Worm (Caenorhabditis elegans): Measurements from ENCODE around the gene gar-1.

The gar-1 gene

ce11 chrX:6511985-6512384 lies 27.3 kb upstream of the gar-1 start, which contains the start of gene ttr-35:
Gene ttr-35, plus strand, starts transcription at chrX:6512285.
- TF ChIP-seq skn-1 (tag; optimal IDR thresholded peaks at IDR 0.05), result no peak

ce11 chrX:6510627-6511026 lies 25.9 kb upstream of the gar-1 start, which contains the start of gene ttr-36:
Gene ttr-36, plus strand, starts transcription at chrX:6510927.
- TF ChIP-seq daf-16 (GFP tag; optimal IDR thresholded peaks at IDR 0.05) (no peak), daf-16 (tag; optimal IDR thresholded peaks at IDR 0.05) (peak; percentile 68), dve-1 (tag; optimal IDR thresholded peaks at IDR 0.05; ENCODE audit: insufficient read depth) (no peak), dmd-6 (GFP tag; IDR thresholded peaks at IDR 0.05) (peak; percentile 39; the same call in 1 of the 2 replicates)

ce11 chrX:6509813-6510212 lies 25.1 kb upstream of the gar-1 start:
- TF ChIP-seq daf-19 (GFP tag; conservative IDR thresholded peaks at IDR 0.05), result no peak
- TF ChIP-seq hif-1 (tag; optimal IDR thresholded peaks at IDR 0.05), result no peak
- no peak for TF ChIP-seq ctbp-1 (GFP tag; IDR thresholded peaks at IDR 0.05)
- TF ChIP-seq R02D3.7 (tag; optimal IDR thresholded peaks at IDR 0.05), result no peak
- peak; percentile 65 for TF ChIP-seq aha-1 (tag)
- TF ChIP-seq dve-1 (tag; optimal IDR thresholded peaks at IDR 0.05; ENCODE audit: insufficient read depth), result peak; percentile 19
- no peak for TF ChIP-seq dmd-8 (GFP tag; IDR thresholded peaks at IDR 0.05)
- 0 out of 2 replicates have a peak, but pooled peaks have one; percentile 7 for TF ChIP-seq dmd-6 (GFP tag; IDR thresholded peaks at IDR 0.05)
- peak in 1 of 2 experiments; percentile 66 for TF ChIP-seq daf-16 (GFP tag; optimal IDR thresholded peaks at IDR 0.05)
- TF ChIP-seq daf-16 (tag; optimal IDR thresholded peaks at IDR 0.05), result peak; percentile 86
- no peak for TF ChIP-seq jun-1 (tag; optimal IDR thresholded peaks at IDR 0.05)
- no peak for TF ChIP-seq lin-29 (GFP tag; IDR thresholded peaks at IDR 0.05)
- no peak for TF ChIP-seq tag-97 (GFP tag; IDR thresholded peaks at IDR 0.05)
- no peak for TF ChIP-seq nhr-6 (tag; optimal IDR thresholded peaks at IDR 0.05)
- no peak for TF ChIP-seq mxl-3 (GFP tag; optimal IDR thresholded peaks at IDR 0.05)
- no peak for TF ChIP-seq unc-130 (GFP tag; optimal IDR thresholded peaks at IDR 0.05)
- no peak for TF ChIP-seq vab-7 (GFP tag; IDR thresholded peaks at IDR 0.05)
- peak; percentile 24 for TF ChIP-seq nhr-11 (tag; optimal IDR thresholded peaks at IDR 0.05)
- no peak for TF ChIP-seq daf-12 (tag; optimal IDR thresholded peaks at IDR 0.05)
- peak in 1 of 2 experiments; percentile 89 for TF ChIP-seq unc-62 (GFP tag; optimal IDR thresholded peaks at IDR 0.05 in 1 of 2)
- TF ChIP-seq unc-62 (tag; optimal IDR thresholded peaks at IDR 0.05), result no peak
- peak; percentile 25 for TF ChIP-seq hlh-30 (tag; optimal IDR thresholded peaks at IDR 0.05; ENCODE audit: insufficient read depth)
- TF ChIP-seq php-3 (GFP tag; IDR thresholded peaks at IDR 0.05), result peak; percentile 75; the same call in 1 of the 2 replicates
- no peak for TF ChIP-seq egl-27 (tag; optimal IDR thresholded peaks at IDR 0.05)
- TF ChIP-seq hlh-11 (tag; optimal IDR thresholded peaks at IDR 0.05), result peak; percentile 43
- TF ChIP-seq tra-1 (GFP tag; IDR thresholded peaks at IDR 0.05), result no peak

- TF ChIP-seq unc-62 (GFP tag; optimal IDR thresholded peaks at IDR 0.05 in 1 of 2), result peak in 1 of 2 experiments; percentile 96
- TF ChIP-seq unc-62 (tag; optimal IDR thresholded peaks at IDR 0.05), result no peak
- TF ChIP-seq daf-8 (GFP tag; IDR thresholded peaks at IDR 0.05), result no peak
- TF ChIP-seq lim-7 (GFP tag; IDR thresholded peaks at IDR 0.05), result no peak
- no peak for TF ChIP-seq gei-8 (GFP tag; optimal IDR thresholded peaks at IDR 0.05)
- no peak for TF ChIP-seq Y105C5A.15 (GFP tag; IDR thresholded peaks at IDR 0.05)
- TF ChIP-seq T26A8.4 (GFP tag; IDR thresholded peaks at IDR 0.05), result no peak
- no peak for TF ChIP-seq ZK337.2 (GFP tag; IDR thresholded peaks at IDR 0.05)
Observed at ce11 chrX:6507734-6508133, 23.1 kb upstream of the gar-1 start.

- peak in 1 of 2 experiments; percentile 5 for TF ChIP-seq mdl-1 (tag; optimal IDR thresholded peaks at IDR 0.05)
- no peak for TF ChIP-seq hmg-1.1 (GFP tag; IDR thresholded peaks at IDR 0.05)
- no peak for TF ChIP-seq php-3 (GFP tag; IDR thresholded peaks at IDR 0.05)
- TF ChIP-seq F26F4.8 (GFP tag; conservative IDR thresholded peaks at IDR 0.05), result no peak
- TF ChIP-seq lsy-2 (tag; optimal IDR thresholded peaks at IDR 0.05), result no peak
- TF ChIP-seq nhr-76 (tag; optimal IDR thresholded peaks at IDR 0.05), result no peak
- TF ChIP-seq Y105C5A.15 (GFP tag; IDR thresholded peaks at IDR 0.05), result no peak
- TF ChIP-seq daf-8 (GFP tag; IDR thresholded peaks at IDR 0.05), result no peak
- TF ChIP-seq dmd-8 (GFP tag; IDR thresholded peaks at IDR 0.05), result no peak
- TF ChIP-seq ZK546.5 (tag; optimal IDR thresholded peaks at IDR 0.05), result no peak
- no peak for TF ChIP-seq D1046.2 (GFP tag; IDR thresholded peaks at IDR 0.05)
- no peak for TF ChIP-seq nhr-102 (tag; optimal IDR thresholded peaks at IDR 0.05)
- TF ChIP-seq sdz-12 (GFP tag; optimal IDR thresholded peaks at IDR 0.05), result no peak
- no peak for TF ChIP-seq skn-1 (tag; optimal IDR thresholded peaks at IDR 0.05)
- TF ChIP-seq aha-1 (tag), result peak; percentile 54
- TF ChIP-seq Y48G9A.11 (GFP tag; IDR thresholded peaks at IDR 0.05), result no peak
- TF ChIP-seq nhr-111 (GFP tag; optimal IDR thresholded peaks at IDR 0.05), result no peak
- TF ChIP-seq pqm-1 (tag; optimal IDR thresholded peaks at IDR 0.05), result no peak
Observed at ce11 chrX:6505662-6506061, 21.0 kb upstream of the gar-1 start, which contains the start of gene glr-8. Gene glr-8, plus strand, starts transcription at chrX:6505980.
